1 worm cellular context compared by ENCODE assay signal in the genomic region with DNA sequence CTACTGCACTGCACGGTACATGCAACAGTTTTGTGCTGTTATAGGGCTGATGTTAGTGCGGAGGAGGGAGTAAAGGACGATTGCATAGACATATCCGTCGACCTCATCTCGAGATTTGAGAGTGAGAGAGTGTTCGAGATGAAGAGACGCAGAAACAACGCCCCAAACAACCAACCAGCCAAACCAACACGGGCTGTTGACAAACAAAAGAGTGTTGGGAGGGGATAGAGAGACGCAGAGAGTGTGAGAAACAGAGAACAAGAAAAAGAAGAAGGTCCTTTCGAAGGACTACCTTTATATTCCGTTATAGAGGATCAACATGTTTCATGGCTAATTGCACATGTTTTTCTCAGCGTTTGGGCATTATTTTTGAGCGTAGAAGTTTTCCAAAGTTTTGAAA.
TF ChIP-seq lines count a peak whose summit lies in the region.

No protein-coding gene starts in this region.

TF ChIP-seq in whole organism, L1 larva, 84 proteins besides CTCF, POLR2A, EP300 and RAD21 (continued from another document):
- TF ChIP-seq nhr-11 (tag; optimal IDR thresholded peaks at IDR 0.05; lab: Kevin White, UChicago): no peak
